Fruit fly (Drosophila melanogaster) whole organism, embryonic: ENCODE measurements around the gene CG43355.
A peak's percentile ranks its signal among the peaks of the same experiment; 100 is the strongest.

Experiments
- Asciz ChIP-seq: fragments of 200-800 bp; sonication (Bioruptor generic); optimal IDR thresholded peaks from 2 replicates; lab custom pipeline; 2017; ENCODE audit warnings: missing biosample characterization, mild to moderate bottlenecking, missing genetic modification characterization, missing genetic modification reagents
- B-H1 ChIP-seq: fragments of 200-800 bp; sonication (Bioruptor generic); IDR thresholded peaks from 3 replicates; pipeline ENCODE4 v1.3.6; 2022; ENCODE audit warnings: missing biosample characterization, missing genetic modification characterization
- CG10147 ChIP-seq: fragments of 200-800 bp; sonication (Bioruptor generic); optimal IDR thresholded peaks from 2 replicates; lab custom pipeline; 2019; ENCODE audit warnings: missing biosample characterization, mild to moderate bottlenecking, missing genetic modification characterization, moderate library complexity
- CG10366 ChIP-seq: fragments of 200-800 bp; sonication (Bioruptor generic); IDR thresholded peaks from 2 replicates; pipeline ENCODE4 v1.3.6; 2022; ENCODE audit warnings: missing biosample characterization, missing genetic modification characterization
- CG1233 ChIP-seq: fragments of 200-800 bp; sonication (Bioruptor generic); optimal IDR thresholded peaks from 4 replicates; lab custom pipeline; 2018; ENCODE audit warnings: missing biosample characterization, mild to moderate bottlenecking, missing genetic modification characterization
- CG13123 ChIP-seq: fragments of 200-800 bp; sonication (Bioruptor generic); optimal IDR thresholded peaks from 2 replicates; lab custom pipeline; 2016; ENCODE audit warnings: missing biosample characterization, missing genetic modification characterization
- CG15269 ChIP-seq: fragments of 200-800 bp; sonication (Bioruptor generic); optimal IDR thresholded peaks from 2 replicates; lab custom pipeline; 2018; ENCODE audit warnings: missing biosample characterization, mild to moderate bottlenecking, missing genetic modification characterization, moderate library complexity
- CG16813 ChIP-seq: fragments of 200-800 bp; sonication (Bioruptor generic); IDR thresholded peaks from 3 replicates; pipeline ENCODE4 v1.3.6; 2022; ENCODE audit warnings: missing biosample characterization, missing genetic modification characterization; ENCODE audit not compliant: partially characterized antibody
- CG16863 ChIP-seq: fragments of 200-800 bp; sonication (Bioruptor generic); optimal IDR thresholded peaks from 3 replicates; lab custom pipeline; 2016; ENCODE audit warnings: missing biosample characterization, missing genetic modification characterization
- CG17829 ChIP-seq: fragments of 200-800 bp; optimal IDR thresholded peaks from 2 replicates; lab custom pipeline; 2019; ENCODE audit warnings: missing biosample characterization, mild to moderate bottlenecking, missing genetic modification characterization, moderate library complexity
- CG18619 ChIP-seq: fragments of 200-800 bp; sonication (Bioruptor generic); optimal IDR thresholded peaks from 3 replicates; lab custom pipeline; 2017; ENCODE audit warnings: missing biosample characterization, mild to moderate bottlenecking, missing genetic modification characterization
- CG2116 ChIP-seq: fragments of 200-800 bp; sonication (Bioruptor generic); optimal IDR thresholded peaks from 3 replicates; lab custom pipeline; 2018; ENCODE audit warnings: missing biosample characterization, mild to moderate bottlenecking, missing genetic modification characterization
- CG2678 ChIP-seq: fragments of 200-800 bp; sonication (Bioruptor generic); optimal IDR thresholded peaks from 3 replicates; lab custom pipeline; 2019; ENCODE audit warnings: missing biosample characterization, mild to moderate bottlenecking, missing genetic modification characterization, moderate library complexity
- CG2889 ChIP-seq: fragments of 200-800 bp; sonication (Bioruptor generic); IDR thresholded peaks from 3 replicates; pipeline ENCODE4 v1.3.6; 2022; ENCODE audit warnings: missing biosample characterization, missing genetic modification characterization
- CG30403 ChIP-seq: fragments of 200-800 bp; sonication (Bioruptor generic); optimal IDR thresholded peaks from 3 replicates; lab custom pipeline; 2016; ENCODE audit warnings: missing biosample characterization, missing genetic modification characterization
- CG34422 ChIP-seq: fragments of 200-800 bp; sonication (Bioruptor generic); IDR thresholded peaks from 3 replicates; pipeline ENCODE4 v1.3.6; 2022; ENCODE audit warnings: missing biosample characterization, missing genetic modification characterization
- CTCF ChIP-seq: fragments of 200-800 bp; sonication (Bioruptor generic); optimal IDR thresholded peaks from 2 replicates; lab custom pipeline; 2017; ENCODE audit warnings: missing biosample characterization, mild to moderate bottlenecking, missing genetic modification characterization, moderate library complexity
- D19A ChIP-seq: fragments of 200-800 bp; optimal IDR thresholded peaks from 3 replicates; lab custom pipeline; 2019; ENCODE audit warnings: missing biosample characterization, mild to moderate bottlenecking, missing genetic modification characterization, moderate library complexity
- Deaf1 ChIP-seq: fragments of 200-800 bp; optimal IDR thresholded peaks from 3 replicates; lab custom pipeline; 2019; ENCODE audit warnings: missing biosample characterization, mild to moderate bottlenecking, missing genetic modification characterization, moderate library complexity
- Dp ChIP-seq: fragments of 200-800 bp; sonication (Bioruptor generic); optimal IDR thresholded peaks from 2 replicates; lab custom pipeline; 2018; ENCODE audit warnings: missing biosample characterization, mild to moderate bottlenecking, missing genetic modification characterization, moderate library complexity
- HLH4C ChIP-seq: fragments of 200-800 bp; sonication (Bioruptor generic); IDR thresholded peaks from 3 replicates; pipeline ENCODE4 v1.3.6; 2022; ENCODE audit warnings: missing biosample characterization, missing genetic modification characterization; ENCODE audit not compliant: partially characterized antibody
- Jarid2 ChIP-seq: fragments of 200-800 bp; sonication (Bioruptor generic); optimal IDR thresholded peaks from 3 replicates; lab custom pipeline; 2017; ENCODE audit warnings: mild to moderate bottlenecking, missing biosample characterization, missing genetic modification reagents, missing genetic modification characterization
- MBD-R2 ChIP-seq: fragments of 200-800 bp; sonication (Bioruptor generic); IDR thresholded peaks from 2 replicates; pipeline ENCODE4 v1.3.6; 2022; ENCODE audit warnings: missing biosample characterization, missing genetic modification characterization
- MESR4 ChIP-seq: fragments of 200-800 bp; sonication (Bioruptor generic); optimal IDR thresholded peaks from 2 replicates; lab custom pipeline; 2018; ENCODE audit warnings: missing biosample characterization, mild to moderate bottlenecking, missing genetic modification characterization, moderate library complexity
- Optix ChIP-seq: fragments of 200-800 bp; sonication (Bioruptor generic); IDR thresholded peaks from 3 replicates; pipeline ENCODE4 v1.3.6; 2022; ENCODE audit warnings: missing biosample characterization, missing genetic modification characterization
- Sox102F ChIP-seq: fragments of 200-800 bp; sonication (Bioruptor generic); optimal IDR thresholded peaks from 2 replicates; lab custom pipeline; 2018; ENCODE audit warnings: missing biosample characterization, mild to moderate bottlenecking, missing genetic modification characterization, moderate library complexity
- Sry-β ChIP-seq: fragments of 200-800 bp; sonication (Bioruptor generic); optimal IDR thresholded peaks from 2 replicates; lab custom pipeline; 2018; ENCODE audit warnings: missing biosample characterization, mild to moderate bottlenecking, missing genetic modification characterization, moderate library complexity
- az2 ChIP-seq: fragments of 200-800 bp; sonication (Bioruptor generic); optimal IDR thresholded peaks from 3 replicates; lab custom pipeline; 2016; ENCODE audit warnings: missing biosample characterization, missing genetic modification characterization
- en ChIP-seq: fragments of 200-800 bp; sonication (Bioruptor generic); optimal IDR thresholded peaks from 2 replicates; lab custom pipeline; 2016; ENCODE audit warnings: missing biosample characterization, missing genetic modification characterization
- gem ChIP-seq: fragments of 200-800 bp; sonication (Bioruptor generic); optimal IDR thresholded peaks from 2 replicates; lab custom pipeline; 2019; ENCODE audit warnings: missing biosample characterization, mild to moderate bottlenecking, missing genetic modification characterization, moderate library complexity
- gsb-n ChIP-seq: fragments of 200-800 bp; sonication (Bioruptor generic); optimal IDR thresholded peaks from 3 replicates; lab custom pipeline; 2018; ENCODE audit warnings: missing biosample characterization, mild to moderate bottlenecking, missing genetic modification characterization
- inv ChIP-seq: fragments of 200-800 bp; sonication (Bioruptor generic); IDR thresholded peaks from 2 replicates; pipeline ENCODE4 v1.3.6; 2022; ENCODE audit warnings: missing biosample characterization, missing genetic modification characterization; ENCODE audit not compliant: partially characterized antibody
- lmd ChIP-seq: fragments of 200-800 bp; sonication (Bioruptor generic); IDR thresholded peaks from 2 replicates; pipeline ENCODE4 v1.3.6; 2022; ENCODE audit warnings: missing biosample characterization, missing genetic modification characterization
- lola ChIP-seq, 3 experiments: fragments of >200 bp in 2 of 3; fragments of 200-800 bp in 1 of 3; sonication (Bioruptor generic) in 1 of 3; optimal IDR thresholded peaks; 2 replicates each; lab custom pipeline; 2017 to 2019; ENCODE audit warnings: missing biosample characterization in 3 of 3, missing genetic modification characterization in 3 of 3, mild to moderate bottlenecking in 1 of 3, moderate library complexity in 1 of 3
- luna ChIP-seq: fragments of 200-800 bp; sonication (Bioruptor generic); optimal IDR thresholded peaks from 2 replicates; lab custom pipeline; 2016; ENCODE audit warnings: missing biosample characterization, missing genetic modification characterization
- mld ChIP-seq: fragments of 200-800 bp; sonication (Bioruptor generic); IDR thresholded peaks from 3 replicates; pipeline ENCODE4 v1.3.6; 2022; ENCODE audit warnings: missing biosample characterization, missing genetic modification characterization; ENCODE audit not compliant: partially characterized antibody
- nom ChIP-seq: fragments of 200-800 bp; sonication (Bioruptor generic); optimal IDR thresholded peaks from 2 replicates; lab custom pipeline; 2017; ENCODE audit warnings: missing biosample characterization, missing genetic modification characterization, mild to moderate bottlenecking, moderate library complexity, missing genetic modification reagents
- prd ChIP-seq, 3 experiments: fragments of >200 bp in 2 of 3; fragments of 200-800 bp in 1 of 3; sonication (Bioruptor generic) in 1 of 3; optimal IDR thresholded peaks in 2 of 3; IDR thresholded peaks in 1 of 3; 2 replicates in 2 of 3; 3 replicates in 1 of 3; pipeline versions ENCODE4 v1.3.6 to Lab custom; 2017 to 2022; ENCODE audit warnings: missing biosample characterization in 1 of 3, missing genetic modification characterization in 1 of 3
- ro ChIP-seq: fragments of 200-800 bp; sonication (Bioruptor generic); IDR thresholded peaks from 2 replicates; pipeline ENCODE4 v1.3.6; 2022; ENCODE audit warnings: missing biosample characterization, missing genetic modification characterization
- row ChIP-seq: fragments of 200-800 bp; sonication (Bioruptor generic); IDR thresholded peaks from 3 replicates; pipeline ENCODE4 v1.3.6; 2022; ENCODE audit warnings: missing biosample characterization, missing genetic modification characterization
- schlank ChIP-seq: fragments of 200-800 bp; sonication (Bioruptor generic); optimal IDR thresholded peaks from 2 replicates; lab custom pipeline; 2018; ENCODE audit warnings: missing biosample characterization, mild to moderate bottlenecking, missing genetic modification characterization
- slp2 ChIP-seq: fragments of 200-800 bp; sonication (Bioruptor generic); optimal IDR thresholded peaks from 2 replicates; lab custom pipeline; 2016; ENCODE audit warnings: missing biosample characterization, missing genetic modification characterization
- ssp ChIP-seq: fragments of 200-800 bp; sonication (Bioruptor generic); IDR thresholded peaks from 2 replicates; pipeline ENCODE4 v1.3.6; 2022; ENCODE audit warnings: missing biosample characterization, missing genetic modification characterization
- tio ChIP-seq: fragments of 200-800 bp; sonication (Bioruptor generic); optimal IDR thresholded peaks from 2 replicates; lab custom pipeline; 2017; ENCODE audit warnings: missing biosample characterization, missing genetic modification characterization, inconsistent platforms
- tna ChIP-seq: fragments of 200-800 bp; sonication (Bioruptor generic); IDR thresholded peaks from 2 replicates; pipeline ENCODE4 v1.3.6; 2022; ENCODE audit warnings: missing biosample characterization, missing genetic modification characterization; ENCODE audit not compliant: partially characterized antibody
- toy ChIP-seq: fragments of 200-800 bp; sonication (Bioruptor generic); IDR thresholded peaks from 2 replicates; pipeline ENCODE4 v1.3.6; 2022; ENCODE audit warnings: missing biosample characterization, missing genetic modification characterization
- tx ChIP-seq: fragments of 200-800 bp; sonication (Bioruptor generic); optimal IDR thresholded peaks from 2 replicates; lab custom pipeline; 2016; ENCODE audit warnings: missing biosample characterization, missing genetic modification characterization
- zen ChIP-seq: fragments of 200-800 bp; sonication (Bioruptor generic); optimal IDR thresholded peaks from 3 replicates; lab custom pipeline; 2018; ENCODE audit warnings: missing biosample characterization, mild to moderate bottlenecking, missing genetic modification characterization, moderate library complexity

CG43355 gene

DNA sequence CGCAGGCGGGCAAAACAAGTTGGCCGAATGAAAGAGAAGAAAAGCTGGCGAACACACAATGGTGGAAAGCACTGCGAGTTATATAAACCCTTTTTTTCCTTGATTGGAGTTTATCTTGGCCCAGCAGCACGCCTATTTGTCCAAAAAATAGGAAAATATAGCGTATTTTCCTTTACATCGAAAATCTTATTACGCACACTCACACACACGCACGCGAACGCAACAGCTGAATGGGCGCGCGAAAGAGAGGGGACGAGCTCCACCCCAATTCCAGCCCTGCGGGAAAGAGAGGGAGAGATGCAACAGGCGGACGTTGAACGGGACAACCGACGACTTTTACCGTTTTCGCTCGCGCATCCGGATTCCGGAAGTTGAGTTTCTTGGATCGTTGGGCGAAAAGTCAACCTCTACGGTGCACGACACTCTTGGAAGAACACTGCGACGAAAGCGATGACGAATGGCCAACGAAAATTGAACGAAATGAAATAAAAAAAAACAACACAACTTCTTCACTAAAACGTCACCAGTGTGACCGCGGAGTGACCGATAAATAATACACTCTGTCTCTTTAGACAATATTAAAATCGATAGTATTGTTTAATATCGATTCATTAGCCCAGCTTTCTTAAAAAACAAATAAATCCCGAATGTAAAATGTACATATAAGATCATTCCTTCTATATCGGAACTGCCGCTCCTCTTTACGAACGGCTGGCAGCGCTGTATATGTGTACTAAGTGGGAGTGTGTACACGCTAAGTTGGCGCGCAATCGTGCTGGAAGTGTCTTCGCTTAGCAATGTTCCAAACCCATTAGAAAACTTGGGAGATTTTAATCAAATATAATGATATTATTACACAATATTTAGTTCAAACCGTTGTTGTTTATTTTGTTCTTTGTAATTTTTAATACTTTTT is 32.3 kb downstream of the CG43355 start, which contains the start of the genes Dlg5 and CG4970 (continued):
- TF ChIP-seq CG1233 (GFP tag; lab: Kevin White, UChicago) (peak; percentile 7), CG10366 (no peak), D19A (tag; lab: Kevin White, UChicago) (no peak), CG10147 (GFP tag; lab: Kevin White, UChicago) (peak; percentile 2), CG13123 (GFP tag; lab: Kevin White, UChicago) (no peak), Jarid2 (GFP tag; lab: Kevin White, UChicago) (no peak), HLH4C (GFP tag; lab: Robert Waterston, UW) (peak; percentile 73), CG17829 (tag; lab: Kevin White, UChicago) (no peak), B-H1 (GFP tag; lab: Robert Waterston, UW) (no peak), tio (GFP tag; lab: Kevin White, UChicago) (no peak), MBD-R2 (no peak; the same call in 1 of the 2 replicates), Deaf1 (tag; lab: Kevin White, UChicago) (peak; percentile 10), Optix (no peak), Sry-β (GFP tag; lab: Kevin White, UChicago) (no peak), ro (no peak), CG34422 (GFP tag; lab: Robert Waterston, UW) (peak; percentile 88), row (GFP tag; lab: Robert Waterston, UW) (no peak), CG16863 (GFP tag; lab: Kevin White, UChicago) (no peak), lola (GFP tag; optimal IDR thresholded peaks at IDR 0.05; lab: Kevin White, UChicago) (peak in 1 of 3 experiments; percentile 71), tna (GFP tag; lab: Robert Waterston, UW) (peak; percentile 69), Asciz (GFP tag; lab: Kevin White, UChicago) (no peak), mld (GFP tag; lab: Robert Waterston, UW) (no peak), nom (GFP tag; lab: Kevin White, UChicago) (no peak), CG15269 (tag; lab: Kevin White, UChicago) (no peak), CG2116 (GFP tag; lab: Kevin White, UChicago) (peak; percentile 78), gsb-n (tag; lab: Kevin White, UChicago) (no peak), gem (tag; lab: Kevin White, UChicago) (no peak), luna (GFP tag; lab: Kevin White, UChicago) (no peak), schlank (tag; lab: Kevin White, UChicago) (no peak), toy (GFP tag; lab: Robert Waterston, UW) (no peak), CG2889 (GFP tag; lab: Robert Waterston, UW) (no peak), CG30403 (GFP tag; lab: Kevin White, UChicago) (no peak), MESR4 (GFP tag; lab: Kevin White, UChicago) (peak; percentile 75), prd (optimal IDR thresholded peaks at IDR 0.05; lab: Kevin White, UChicago) (no peak), prd (GFP tag; IDR thresholded peaks at IDR 0.05; lab: Robert Waterston, UW) (no peak), CG18619 (GFP tag; lab: Kevin White, UChicago) (no peak), Sox102F (GFP tag; lab: Kevin White, UChicago) (no peak), inv (GFP tag; lab: Robert Waterston, UW) (peak; percentile 76), zen (tag; lab: Kevin White, UChicago) (peak; percentile 27), en (GFP tag; lab: Kevin White, UChicago) (no peak), Dp (peak; percentile 64), az2 (GFP tag; lab: Kevin White, UChicago) (no peak), CG16813 (GFP tag; lab: Robert Waterston, UW) (peak; percentile 82), lmd (GFP tag; lab: Robert Waterston, UW) (no peak), tx (no peak), CTCF (peak; percentile 88), slp2 (GFP tag; lab: Kevin White, UChicago) (no peak), ssp (GFP tag; lab: Robert Waterston, UW) (no peak), CG2678 (tag; lab: Kevin White, UChicago) (no peak)
